Worm (Caenorhabditis elegans) whole organism, L3 larva: ENCODE data around the gene C53A5.17.
A peak's percentile ranks its signal among the peaks of the same experiment; 100 is the strongest.

Experiments used
- ZK546.5 ChIP-seq: sonication (generic microtip); optimal IDR thresholded peaks from 2 replicates; lab custom pipeline; 2017; ENCODE audit warnings: missing biosample characterization, missing genetic modification characterization
- ama-1 ChIP-seq: fragments of 150-350 bp; optimal IDR thresholded peaks from 2 replicates; lab custom pipeline; 2018
- ceh-16 ChIP-seq: sonication (generic microtip); optimal IDR thresholded peaks from 2 replicates; lab custom pipeline; 2017; ENCODE audit warnings: missing biosample characterization, missing genetic modification characterization
- ceh-28 ChIP-seq: fragments of 150-350 bp; optimal IDR thresholded peaks from 2 replicates; lab custom pipeline; 2014; ENCODE audit warnings: missing biosample characterization, missing genetic modification reagents, missing genetic modification characterization
- ceh-82 ChIP-seq: fragments of 150-350 bp; optimal IDR thresholded peaks from 2 replicates; lab custom pipeline; 2014; ENCODE audit warnings: missing biosample characterization, missing genetic modification characterization
- ceh-9 ChIP-seq: sonication (generic microtip); optimal IDR thresholded peaks from 2 replicates; lab custom pipeline; 2018; ENCODE audit warnings: missing biosample characterization, missing genetic modification characterization
- egl-27 ChIP-seq: sonication (generic microtip); optimal IDR thresholded peaks from 4 replicates; lab custom pipeline; 2017; ENCODE audit warnings: missing biosample characterization, missing genetic modification reagents, missing genetic modification characterization
- egl-5 ChIP-seq: fragments of 150-350 bp; optimal IDR thresholded peaks from 2 replicates; lab custom pipeline; 2017; ENCODE audit warnings: missing biosample characterization, missing genetic modification reagents, missing genetic modification characterization, inconsistent platforms
- elt-1 ChIP-seq: fragments of 150-350 bp; optimal IDR thresholded peaks from 2 replicates; lab custom pipeline; 2014; ENCODE audit warnings: missing biosample characterization, missing genetic modification characterization
- elt-2 ChIP-seq: sonication (generic microtip); optimal IDR thresholded peaks from 2 replicates; lab custom pipeline; 2016; ENCODE audit warnings: missing genetic modification reagents, mild to moderate bottlenecking, missing genetic modification characterization, missing compliant biosample characterization
- elt-3 ChIP-seq, 3 experiments: fragments of 150-350 bp in 1 of 3; sonication (generic microtip) in 2 of 3; optimal IDR thresholded peaks; 2 replicates in 2 of 3; 4 replicates in 1 of 3; lab custom pipeline; 2014 to 2017; ENCODE audit warnings: missing biosample characterization in 3 of 3, missing genetic modification characterization in 3 of 3
- eor-1 ChIP-seq, 2 experiments: fragments of 150-350 bp; optimal IDR thresholded peaks; 2 replicates each; lab custom pipeline; 2014 to 2018; ENCODE audit warnings: missing biosample characterization in 2 of 2, missing genetic modification characterization in 2 of 2
- fkh-10 ChIP-seq: sonication (generic microtip); optimal IDR thresholded peaks from 2 replicates; lab custom pipeline; 2017; ENCODE audit warnings: missing biosample characterization, missing genetic modification reagents, missing genetic modification characterization
- fkh-2 ChIP-seq: fragments of 150-350 bp; optimal IDR thresholded peaks from 2 replicates; lab custom pipeline; 2014; ENCODE audit warnings: missing biosample characterization, missing genetic modification reagents, missing genetic modification characterization
- fos-1 ChIP-seq: fragments of 150-350 bp; optimal IDR thresholded peaks from 2 replicates; lab custom pipeline; 2014; ENCODE audit warnings: missing biosample characterization, missing genetic modification characterization
- hmg-11 ChIP-seq: sonication (generic microtip); optimal IDR thresholded peaks from 2 replicates; lab custom pipeline; 2016; ENCODE audit warnings: missing genetic modification characterization, missing compliant biosample characterization
- jun-1 ChIP-seq: fragments of 150-350 bp; optimal IDR thresholded peaks from 2 replicates; lab custom pipeline; 2014; ENCODE audit warnings: missing biosample characterization, missing genetic modification reagents, missing genetic modification characterization
- lin-15B ChIP-seq: fragments of 150-350 bp; optimal IDR thresholded peaks from 2 replicates; lab custom pipeline; 2014; ENCODE audit warnings: missing biosample characterization, missing genetic modification characterization
- lin-39 ChIP-seq: fragments of 150-350 bp; optimal IDR thresholded peaks from 2 replicates; lab custom pipeline; 2018; ENCODE audit warnings: missing biosample characterization, missing genetic modification reagents, missing genetic modification characterization
- mdl-1 ChIP-seq: fragments of 150-350 bp; optimal IDR thresholded peaks from 2 replicates; lab custom pipeline; 2014; ENCODE audit warnings: missing biosample characterization, missing genetic modification characterization
- nhr-12 ChIP-seq: fragments of 150-350 bp; optimal IDR thresholded peaks from 2 replicates; lab custom pipeline; 2014; ENCODE audit warnings: missing biosample characterization, missing genetic modification characterization
- nhr-23 ChIP-seq: fragments of 150-350 bp; optimal IDR thresholded peaks from 2 replicates; lab custom pipeline; 2014; ENCODE audit warnings: missing biosample characterization, missing genetic modification reagents, missing genetic modification characterization
- nhr-237 ChIP-seq: fragments of 150-350 bp; optimal IDR thresholded peaks from 2 replicates; lab custom pipeline; 2014; ENCODE audit warnings: missing biosample characterization, missing genetic modification characterization
- nhr-25 ChIP-seq: sonication (generic microtip); optimal IDR thresholded peaks from 2 replicates; lab custom pipeline; 2017; ENCODE audit warnings: missing biosample characterization, missing genetic modification characterization
- nhr-28 ChIP-seq: fragments of 150-350 bp; optimal IDR thresholded peaks from 2 replicates; lab custom pipeline; 2014; ENCODE audit warnings: missing biosample characterization, missing genetic modification characterization
- nhr-67 ChIP-seq: fragments of 150-350 bp; optimal IDR thresholded peaks from 2 replicates; lab custom pipeline; 2014; ENCODE audit warnings: missing biosample characterization, missing genetic modification characterization
- nhr-76 ChIP-seq: fragments of 150-350 bp; sonication (generic microtip); optimal IDR thresholded peaks from 5 replicates; lab custom pipeline; 2014; ENCODE audit warnings: missing biosample characterization, missing genetic modification characterization
- nhr-77 ChIP-seq: fragments of 150-350 bp; optimal IDR thresholded peaks from 2 replicates; lab custom pipeline; 2014; ENCODE audit warnings: missing biosample characterization, missing genetic modification characterization
- pha-4 ChIP-seq: fragments of 150-350 bp; optimal IDR thresholded peaks from 2 replicates; lab custom pipeline; 2014; ENCODE audit warnings: missing biosample characterization, missing genetic modification reagents, missing genetic modification characterization
- pqm-1 ChIP-seq: fragments of 150-350 bp; optimal IDR thresholded peaks from 2 replicates; lab custom pipeline; 2017; ENCODE audit warnings: missing biosample characterization, missing genetic modification characterization, inconsistent platforms
- sea-2 ChIP-seq: fragments of 150-350 bp; sonication (generic microtip); optimal IDR thresholded peaks from 4 replicates; lab custom pipeline; 2014; ENCODE audit warnings: missing biosample characterization, missing genetic modification reagents, missing genetic modification characterization
- skn-1 ChIP-seq: fragments of 150-350 bp; optimal IDR thresholded peaks from 2 replicates; lab custom pipeline; 2014; ENCODE audit warnings: missing biosample characterization, missing genetic modification characterization
- snpc-4 ChIP-seq: fragments of 150-350 bp; optimal IDR thresholded peaks from 2 replicates; lab custom pipeline; 2014; ENCODE audit warnings: missing biosample characterization, missing genetic modification characterization
- tbx-2 ChIP-seq: sonication (generic microtip); optimal IDR thresholded peaks from 2 replicates; lab custom pipeline; 2016; ENCODE audit warnings: mild to moderate bottlenecking, missing genetic modification characterization, missing compliant biosample characterization
- unc-39 ChIP-seq: sonication (generic microtip); optimal IDR thresholded peaks from 4 replicates; lab custom pipeline; 2017; ENCODE audit warnings: missing biosample characterization, missing genetic modification characterization
- unc-62 ChIP-seq: fragments of 150-350 bp; sonication (generic microtip); optimal IDR thresholded peaks from 4 replicates; lab custom pipeline; 2014; ENCODE audit warnings: missing biosample characterization, missing genetic modification reagents, missing genetic modification characterization
- zag-1 ChIP-seq: fragments of 150-350 bp; optimal IDR thresholded peaks from 2 replicates; lab custom pipeline; 2014; ENCODE audit warnings: missing biosample characterization, missing genetic modification characterization
- ztf-11 ChIP-seq: fragments of 150-350 bp; optimal IDR thresholded peaks from 2 replicates; lab custom pipeline; 2014; ENCODE audit warnings: missing biosample characterization, missing genetic modification characterization
- ztf-4 ChIP-seq: fragments of 150-350 bp; optimal IDR thresholded peaks from 2 replicates; lab custom pipeline; 2014; ENCODE audit warnings: missing biosample characterization, missing genetic modification characterization

The C53A5.17 gene

DNA sequence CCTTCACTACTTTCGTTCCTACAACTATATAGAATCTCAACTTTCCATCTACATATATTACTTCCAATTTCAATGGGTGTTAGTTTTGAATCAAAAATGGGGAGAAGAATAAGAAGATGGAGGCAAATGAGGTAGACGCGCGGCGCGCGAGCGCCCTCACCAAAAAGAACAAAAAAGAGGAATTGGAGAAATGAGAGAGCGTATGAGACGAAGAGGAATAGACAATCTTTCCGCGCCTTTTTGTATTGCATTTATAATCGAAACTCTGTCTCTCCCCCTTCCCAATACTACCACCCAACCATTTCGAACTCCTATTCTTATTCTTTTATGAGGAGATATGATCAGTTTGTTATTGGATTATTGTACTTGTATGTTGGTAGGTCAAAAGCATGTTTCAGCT is 20.3 kb downstream of the C53A5.17 start:
- TF ChIP-seq nhr-25: no peak
- TF ChIP-seq lin-15B (tag; lab: Kevin White, UChicago): no peak
- TF ChIP-seq ceh-16 (tag; lab: Kevin White, UChicago): no peak
- TF ChIP-seq hmg-11: no peak
- TF ChIP-seq ceh-28 (tag; lab: Kevin White, UChicago): no peak
- TF ChIP-seq nhr-67 (tag; lab: Kevin White, UChicago): no peak
- TF ChIP-seq nhr-77: no peak
- TF ChIP-seq eor-1 (tag; optimal IDR thresholded peaks at IDR 0.05; lab: Kevin White, UChicago): no peak
- no peak for TF ChIP-seq elt-3 (tag; optimal IDR thresholded peaks at IDR 0.05; lab: Kevin White, UChicago)
- no peak for TF ChIP-seq fkh-10 (GFP tag; lab: Kevin White, UChicago)
- no peak for TF ChIP-seq snpc-4 (tag; lab: Kevin White, UChicago)
- TF ChIP-seq jun-1 (tag; lab: Kevin White, UChicago): no peak
- no peak for TF ChIP-seq tbx-2 (tag; lab: Kevin White, UChicago)
- no peak for TF ChIP-seq ama-1 (lab: Kevin White, UChicago)
- no peak for TF ChIP-seq egl-5 (tag; lab: Kevin White, UChicago)
- no peak for TF ChIP-seq elt-2
- TF ChIP-seq ztf-4 (tag; lab: Kevin White, UChicago): no peak

ce11 chrV:14499074-14499864 is 21.6 kb downstream of the C53A5.17 start:
- TF ChIP-seq ama-1 (lab: Kevin White, UChicago) (peak; percentile 15), pha-4 (tag; lab: Kevin White, UChicago) (peak; percentile 59), nhr-25 (peak; percentile 21), nhr-23 (tag; lab: Kevin White, UChicago) (peak; percentile 16), ztf-4 (tag; lab: Kevin White, UChicago) (no peak)

ce11 chrV:14498204-14498603 is 22.7 kb downstream of the C53A5.17 start:
- TF ChIP-seq elt-2: no peak
- TF ChIP-seq egl-5 (tag; lab: Kevin White, UChicago): no peak
- TF ChIP-seq elt-3 (tag; optimal IDR thresholded peaks at IDR 0.05; lab: Kevin White, UChicago): no peak
- no peak for TF ChIP-seq lin-39
- no peak for TF ChIP-seq tbx-2 (tag; lab: Kevin White, UChicago)
- no peak for TF ChIP-seq ceh-82 (tag; lab: Kevin White, UChicago)
- no peak for TF ChIP-seq nhr-237
- no peak for TF ChIP-seq unc-62
- no peak for TF ChIP-seq skn-1
- no peak for TF ChIP-seq ztf-11 (tag; lab: Kevin White, UChicago)
- no peak for TF ChIP-seq jun-1 (tag; lab: Kevin White, UChicago)
- TF ChIP-seq fkh-2 (tag; lab: Kevin White, UChicago): no peak
- TF ChIP-seq nhr-76 (tag; lab: Kevin White, UChicago): no peak
- no peak for TF ChIP-seq fos-1
- no peak for TF ChIP-seq egl-27
- TF ChIP-seq snpc-4 (tag; lab: Kevin White, UChicago): no peak
- no peak for TF ChIP-seq nhr-12 (tag; lab: Kevin White, UChicago)
- TF ChIP-seq pqm-1 (tag; lab: Kevin White, UChicago): no peak
- TF ChIP-seq mdl-1 (tag; lab: Kevin White, UChicago): no peak
- no peak for TF ChIP-seq nhr-28 (tag; lab: Kevin White, UChicago)

DNA sequence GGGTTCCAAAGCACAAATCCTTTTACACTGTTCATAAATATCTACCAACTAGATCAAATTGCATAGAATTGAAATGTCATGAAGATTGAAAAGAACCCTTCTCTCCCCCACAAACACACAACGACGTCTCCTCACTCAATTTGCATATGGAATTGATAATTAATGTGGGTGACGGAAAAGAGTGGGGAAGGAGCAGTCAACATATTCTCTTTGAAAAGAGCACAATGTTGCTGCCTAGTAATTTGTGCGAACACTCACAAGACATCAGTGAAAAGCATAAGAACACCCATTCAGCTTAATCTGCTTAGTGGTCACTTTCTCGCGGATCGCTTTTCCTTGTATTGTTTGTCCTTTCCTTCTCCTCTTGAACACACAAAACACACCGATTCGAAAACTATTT is 24.5 kb downstream of the C53A5.17 start:
- TF ChIP-seq ama-1 (lab: Kevin White, UChicago): no peak
- TF ChIP-seq elt-1: no peak
- TF ChIP-seq nhr-12 (tag; lab: Kevin White, UChicago): no peak
- TF ChIP-seq pha-4 (tag; lab: Kevin White, UChicago): peak; percentile 18

- TF ChIP-seq ceh-9 (tag; lab: Kevin White, UChicago): no peak
- no peak for TF ChIP-seq zag-1 (tag; lab: Kevin White, UChicago)
- no peak for TF ChIP-seq elt-2
- no peak for TF ChIP-seq ZK546.5 (tag; lab: Kevin White, UChicago)
- no peak for TF ChIP-seq nhr-23 (tag; lab: Kevin White, UChicago)
- no peak for TF ChIP-seq egl-5 (tag; lab: Kevin White, UChicago)
- no peak for TF ChIP-seq ceh-82 (tag; lab: Kevin White, UChicago)
- no peak for TF ChIP-seq mdl-1 (tag; lab: Kevin White, UChicago)
- no peak for TF ChIP-seq sea-2
- no peak for TF ChIP-seq nhr-25
- TF ChIP-seq lin-39: no peak
- TF ChIP-seq hmg-11: no peak
- no peak for TF ChIP-seq jun-1 (tag; lab: Kevin White, UChicago)
- TF ChIP-seq unc-39: no peak
These were observed 25.4 kb downstream of the C53A5.17 start for ce11 chrV:14495493-14495892.
